Worm (Caenorhabditis elegans) whole organism, young adult: Measurements from ENCODE around the gene srlf-27.

Experiments
- B0035.1 ChIP-seq: sonication (generic microtip); optimal IDR thresholded peaks from 2 replicates; lab custom pipeline; 2016; ENCODE audit warnings: missing genetic modification characterization, mild to moderate bottlenecking, missing compliant biosample characterization, missing genotype, missing genetic modification reagents
- F22D6.2 ChIP-seq: sonication (generic microtip); optimal IDR thresholded peaks from 2 replicates; lab custom pipeline; 2016; ENCODE audit warnings: mild to moderate bottlenecking, missing genetic modification characterization, missing compliant biosample characterization
- F23B12.7 ChIP-seq: sonication (generic microtip); optimal IDR thresholded peaks from 2 replicates; lab custom pipeline; 2017; ENCODE audit warnings: missing genetic modification characterization, mild to moderate bottlenecking, missing compliant biosample characterization, antibody characterized with exemption, moderate library complexity; ENCODE audit not compliant: insufficient read depth
- F39B2.1 ChIP-seq: fragments of 200-800 bp; sonication (Bioruptor generic); IDR thresholded peaks from 2 replicates; pipeline ENCODE4 v1.3.6; 2022; ENCODE audit warnings: missing genetic modification reagents, missing genetic modification characterization, missing compliant biosample characterization
- F55B11.4 ChIP-seq: sonication (generic microtip); optimal IDR thresholded peaks from 2 replicates; lab custom pipeline; 2016; ENCODE audit warnings: missing compliant biosample characterization, missing genetic modification characterization, borderline replicate concordance; ENCODE audit not compliant: insufficient read depth
- F57A8.1 ChIP-seq: fragments of 200-800 bp; sonication (Bioruptor generic); optimal IDR thresholded peaks from 2 replicates; lab custom pipeline; 2018; ENCODE audit warnings: mild to moderate bottlenecking, missing genetic modification characterization, moderate library complexity, missing compliant biosample characterization
- T07F8.4 ChIP-seq: sonication (generic microtip); optimal IDR thresholded peaks from 2 replicates; lab custom pipeline; 2016; ENCODE audit warnings: mild to moderate bottlenecking, missing genetic modification characterization, moderate library complexity, missing compliant biosample characterization
- Y79H2A.3 ChIP-seq: fragments of 200-800 bp; sonication (Bioruptor generic); conservative IDR thresholded peaks from 2 replicates; pipeline ENCODE4 v1.3.6; 2022; ENCODE audit warnings: missing genetic modification reagents, missing genetic modification characterization, missing compliant biosample characterization
- akir-1 ChIP-seq: fragments of 200-800 bp; sonication (Bioruptor generic); optimal IDR thresholded peaks from 2 replicates; lab custom pipeline; 2018; ENCODE audit warnings: mild to moderate bottlenecking, missing genetic modification characterization, moderate library complexity, missing compliant biosample characterization
- aptf-2 ChIP-seq: fragments of 200-800 bp; sonication (Bioruptor generic); conservative IDR thresholded peaks from 2 replicates; pipeline ENCODE4 v1.3.6; 2022; ENCODE audit warnings: missing genetic modification reagents, missing genetic modification characterization, missing compliant biosample characterization
- atf-7 ChIP-seq: sonication (generic microtip); optimal IDR thresholded peaks from 2 replicates; lab custom pipeline; 2017; ENCODE audit warnings: mild to moderate bottlenecking, missing genetic modification characterization, missing compliant biosample characterization
- athp-1 ChIP-seq: sonication (generic microtip); optimal IDR thresholded peaks from 2 replicates; lab custom pipeline; 2017; ENCODE audit warnings: mild to moderate bottlenecking, missing genetic modification characterization, missing compliant biosample characterization
- attf-5 ChIP-seq: fragments of 200-800 bp; sonication (Bioruptor generic); optimal IDR thresholded peaks from 2 replicates; lab custom pipeline; 2018; ENCODE audit warnings: mild to moderate bottlenecking, missing genetic modification characterization, missing compliant biosample characterization
- attf-6 ChIP-seq: fragments of 200-800 bp; sonication (Bioruptor generic); IDR thresholded peaks from 2 replicates; pipeline ENCODE4 v1.3.6; 2022; ENCODE audit warnings: missing genetic modification reagents, missing genetic modification characterization, missing compliant biosample characterization
- cebp-1 ChIP-seq, 2 experiments: fragments of 200-800 bp in 1 of 2; sonication (Bioruptor generic) in 1 of 2; sonication (generic microtip) in 1 of 2; IDR thresholded peaks in 1 of 2; optimal IDR thresholded peaks in 1 of 2; 2 replicates each; pipeline versions ENCODE4 v1.3.6 to Lab custom; 2017 to 2022; ENCODE audit warnings: missing compliant biosample characterization in 2 of 2, missing genetic modification characterization in 2 of 2, mild to moderate bottlenecking in 1 of 2, missing genetic modification reagents in 1 of 2, moderate library complexity in 1 of 2
- ceh-40 ChIP-seq: fragments of 200-800 bp; sonication (Bioruptor generic); IDR thresholded peaks from 2 replicates; pipeline ENCODE4 v1.3.6; 2022; ENCODE audit warnings: missing genetic modification characterization, missing compliant biosample characterization
- ekl-4 ChIP-seq: fragments of 200-800 bp; sonication (Bioruptor generic); IDR thresholded peaks from 2 replicates; pipeline ENCODE4 v1.3.6; 2022; ENCODE audit warnings: missing genetic modification reagents, missing genetic modification characterization, missing compliant biosample characterization
- ets-4 ChIP-seq: fragments of 200-800 bp; sonication (Bioruptor generic); optimal IDR thresholded peaks from 2 replicates; lab custom pipeline; 2018; ENCODE audit warnings: mild to moderate bottlenecking, missing genetic modification characterization, missing compliant biosample characterization
- him-1 ChIP-seq: sonication (generic microtip); optimal IDR thresholded peaks from 2 replicates; lab custom pipeline; 2016; ENCODE audit warnings: missing genotype, missing genetic modification reagents, missing genetic modification characterization, missing compliant biosample characterization
- hlh-12 ChIP-seq: sonication (generic microtip); optimal IDR thresholded peaks from 2 replicates; lab custom pipeline; 2016; ENCODE audit warnings: missing genetic modification characterization, missing compliant biosample characterization
- hrde-1 ChIP-seq: sonication (generic microtip); optimal IDR thresholded peaks from 2 replicates; lab custom pipeline; 2016; ENCODE audit warnings: missing genetic modification characterization, mild to moderate bottlenecking, missing compliant biosample characterization, moderate library complexity, missing genotype, missing genetic modification reagents, borderline replicate concordance
- lin-26 ChIP-seq: fragments of 200-800 bp; sonication (Bioruptor generic); IDR thresholded peaks from 2 replicates; pipeline ENCODE4 v1.3.6; 2022; ENCODE audit warnings: missing genetic modification reagents, missing genetic modification characterization, missing compliant biosample characterization
- lin-35 ChIP-seq, 3 experiments: fragments of 150-350 bp in 2 of 3; sonication (generic microtip) in 1 of 3; optimal IDR thresholded peaks; 2 replicates each; lab custom pipeline; 2014 to 2018; ENCODE audit warnings: missing biosample characterization in 3 of 3, missing genetic modification characterization in 3 of 3, missing genetic modification reagents in 3 of 3
- madf-3 ChIP-seq: fragments of 200-800 bp; sonication (Bioruptor generic); IDR thresholded peaks from 2 replicates; pipeline ENCODE4 v1.3.6; 2022; ENCODE audit warnings: missing genetic modification reagents, missing genetic modification characterization, missing compliant biosample characterization
- mes-4 ChIP-seq: sonication (generic microtip); optimal IDR thresholded peaks from 2 replicates; lab custom pipeline; 2016; ENCODE audit warnings: missing genotype, missing genetic modification characterization, missing compliant biosample characterization
- nhr-90 ChIP-seq: sonication (generic microtip); optimal IDR thresholded peaks from 2 replicates; lab custom pipeline; 2016; ENCODE audit warnings: missing genotype, mild to moderate bottlenecking, missing genetic modification characterization, missing compliant biosample characterization
- pha-4 ChIP-seq: fragments of 150-350 bp; sonication (generic microtip); optimal IDR thresholded peaks from 2 replicates; lab custom pipeline; 2014; ENCODE audit warnings: missing biosample characterization, missing genetic modification reagents, missing genetic modification characterization
- rec-8 ChIP-seq, 2 experiments: sonication (generic microtip); optimal IDR thresholded peaks; 2 replicates each; lab custom pipeline; 2016; ENCODE audit warnings: mild to moderate bottlenecking in 2 of 2, missing genetic modification characterization in 2 of 2, missing genetic modification reagents in 2 of 2, missing genotype in 2 of 2, missing biosample characterization in 1 of 2, missing compliant biosample characterization in 1 of 2, moderate library complexity in 1 of 2
- sea-2 ChIP-seq: fragments of 200-800 bp; sonication (Bioruptor generic); IDR thresholded peaks from 2 replicates; pipeline ENCODE4 v1.3.6; 2022; ENCODE audit warnings: missing genetic modification characterization, missing compliant biosample characterization
- snpc-4 ChIP-seq, 5 experiments: fragments of 150-350 bp in 1 of 5; sonication (generic microtip) in 4 of 5; optimal IDR thresholded peaks; 2 replicates each; lab custom pipeline; 2014 to 2018; ENCODE audit warnings: missing genetic modification characterization in 5 of 5, missing biosample characterization in 3 of 5, antibody characterized with exemption in 2 of 5, mild to moderate bottlenecking in 2 of 5, missing compliant biosample characterization in 2 of 5, missing genotype in 2 of 5, moderate library complexity in 2 of 5, missing genetic modification reagents in 1 of 5
- somi-1 ChIP-seq: fragments of 200-800 bp; sonication (Bioruptor generic); optimal IDR thresholded peaks from 2 replicates; lab custom pipeline; 2018; ENCODE audit warnings: mild to moderate bottlenecking, missing genetic modification characterization, missing compliant biosample characterization
- sptf-2 ChIP-seq: fragments of 200-800 bp; sonication (Bioruptor generic); optimal IDR thresholded peaks from 2 replicates; lab custom pipeline; 2018; ENCODE audit warnings: mild to moderate bottlenecking, missing genetic modification characterization, missing compliant biosample characterization
- tlf-1 ChIP-seq: fragments of 200-800 bp; sonication (Bioruptor generic); optimal IDR thresholded peaks from 2 replicates; lab custom pipeline; 2018; ENCODE audit warnings: mild to moderate bottlenecking, missing genetic modification characterization, missing compliant biosample characterization

Gene srlf-27

DNA sequence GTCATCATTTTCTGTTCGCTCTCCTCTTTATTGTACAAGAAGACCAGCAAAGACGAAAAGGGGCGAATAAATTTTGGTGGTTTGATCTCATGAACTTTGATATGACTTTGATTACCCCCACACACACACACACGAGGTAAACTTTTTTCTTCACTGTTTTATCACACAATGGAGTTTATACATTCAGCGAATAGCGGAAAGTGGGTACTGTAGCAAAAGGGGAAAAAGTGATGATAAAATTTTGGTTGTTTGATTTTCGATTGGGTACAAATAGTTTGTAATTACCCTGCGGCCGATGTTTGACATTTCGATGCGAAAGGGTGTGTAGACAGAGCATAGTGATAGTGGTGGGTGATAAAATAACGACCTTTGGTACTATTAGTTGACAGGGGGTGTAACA, 43.3 kb upstream of the srlf-27 start (continued):
- no peak for TF ChIP-seq F55B11.4 (tag; lab: Kevin White, UChicago)
- TF ChIP-seq ets-4: peak; percentile 58
- TF ChIP-seq akir-1: no peak
- no peak for TF ChIP-seq sea-2 (GFP tag; lab: Robert Waterston, UW)
- TF ChIP-seq Y79H2A.3: no peak
- peak; percentile 75 for TF ChIP-seq tlf-1 (GFP tag; lab: Kevin White, UChicago)
- TF ChIP-seq nhr-90 (tag; lab: Kevin White, UChicago): peak; percentile 82
- no peak for TF ChIP-seq sptf-2 (GFP tag; lab: Kevin White, UChicago)
- TF ChIP-seq attf-6 (GFP tag; lab: Robert Waterston, UW): no peak
- TF ChIP-seq lin-35 (GFP tag; optimal IDR thresholded peaks at IDR 0.05; lab: Kevin White, UChicago): no peak
- TF ChIP-seq lin-26 (GFP tag; lab: Robert Waterston, UW): no peak
- TF ChIP-seq cebp-1 (GFP tag; IDR thresholded peaks at IDR 0.05; lab: Robert Waterston, UW): peak; percentile 22; the same call in 1 of the 2 replicates
- TF ChIP-seq cebp-1 (tag; optimal IDR thresholded peaks at IDR 0.05; lab: Kevin White, UChicago): no peak
- peak; percentile 45 for TF ChIP-seq pha-4 (tag; lab: Kevin White, UChicago)
- TF ChIP-seq B0035.1 (tag; lab: Kevin White, UChicago): no peak
- no peak for TF ChIP-seq hlh-12 (tag; lab: Kevin White, UChicago)
- no peak for TF ChIP-seq mes-4 (tag; lab: Kevin White, UChicago)
- TF ChIP-seq ceh-40 (GFP tag; lab: Robert Waterston, UW): no peak
- TF ChIP-seq F23B12.7 (tag; lab: Kevin White, UChicago): peak; percentile 54
- TF ChIP-seq attf-5 (GFP tag; lab: Kevin White, UChicago): no peak
- TF ChIP-seq T07F8.4: no peak
- TF ChIP-seq F57A8.1 (GFP tag; lab: Kevin White, UChicago): no peak
- peak; percentile 95 for TF ChIP-seq atf-7 (tag; lab: Kevin White, UChicago)
- TF ChIP-seq somi-1 (GFP tag; lab: Kevin White, UChicago): peak; percentile 84
- no peak for TF ChIP-seq snpc-4 (GFP tag; optimal IDR thresholded peaks at IDR 0.05; lab: Kevin White, UChicago)
- TF ChIP-seq snpc-4 (tag; optimal IDR thresholded peaks at IDR 0.05; lab: Kevin White, UChicago): peak in 3 of 4 experiments; percentile 8 to 55 (median 48)
- TF ChIP-seq F22D6.2 (tag; lab: Kevin White, UChicago): peak; percentile 80
- TF ChIP-seq, all 124 proteins: peak for 23

DNA sequence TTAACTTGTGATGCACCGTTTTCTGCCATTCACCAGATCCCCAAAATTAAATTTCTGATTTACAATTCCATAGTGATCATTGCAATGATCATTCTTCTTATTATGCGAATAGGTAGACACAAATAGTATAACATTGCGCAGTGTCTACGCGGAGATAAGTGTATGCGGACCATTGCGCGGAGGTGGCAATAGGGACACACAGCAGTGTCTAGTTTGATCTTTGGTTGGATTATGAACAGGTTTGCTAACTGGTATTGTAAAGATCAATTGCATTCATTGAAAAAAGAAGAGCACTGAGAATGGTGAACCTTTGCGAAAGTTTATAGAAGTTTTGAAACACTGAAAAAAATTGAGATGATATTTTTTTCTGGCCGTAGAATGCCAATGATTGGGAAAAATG, 38.2 kb upstream of the srlf-27 start:
- TF ChIP-seq madf-3 (GFP tag; lab: Robert Waterston, UW) (no peak), attf-6 (GFP tag; lab: Robert Waterston, UW) (0 out of 2 replicates have a peak, but pooled peaks have one; percentile 14)

ce11 chrIV:14603022-14603421, 34.5 kb upstream of the srlf-27 start:
- TF ChIP-seq ekl-4 (GFP tag; lab: Robert Waterston, UW) (no peak), aptf-2 (no peak), F57A8.1 (GFP tag; lab: Kevin White, UChicago) (no peak), F39B2.1 (GFP tag; lab: Robert Waterston, UW) (no peak), him-1 (tag; lab: Kevin White, UChicago) (no peak), athp-1 (tag; lab: Kevin White, UChicago) (no peak), hrde-1 (tag; lab: Kevin White, UChicago) (no peak), rec-8 (tag; optimal IDR thresholded peaks at IDR 0.05; lab: Kevin White, UChicago) (no peak)
- TF ChIP-seq, all 124 proteins: peak for 0
